Fruit fly (Drosophila melanogaster): ENCODE results near the gene Lk6.

Lk6 gene

dm6 chr3R:11778879-11779278, 14.6 kb upstream of the Lk6 start (continued):
- TF ChIP-seq bsh (GFP tag; optimal IDR thresholded peaks at IDR 0.05) = no peak
- TF ChIP-seq HLH4C (GFP tag; IDR thresholded peaks at IDR 0.05; ENCODE audit: partially characterized antibody) = no peak
- TF ChIP-seq ash1 (GFP tag; optimal IDR thresholded peaks at IDR 0.05) = no peak
- no peak for TF ChIP-seq btn (GFP tag; optimal IDR thresholded peaks at IDR 0.05)
- TF ChIP-seq CG2889 (GFP tag; IDR thresholded peaks at IDR 0.05) = no peak
- no peak for TF ChIP-seq CG32532 (GFP tag; IDR thresholded peaks at IDR 0.05)
- TF ChIP-seq CG2120 (GFP tag; optimal IDR thresholded peaks at IDR 0.05) = no peak
- TF ChIP-seq CG11398 (GFP tag; optimal IDR thresholded peaks at IDR 0.05) = no peak
- TF ChIP-seq bbx (GFP tag; IDR thresholded peaks at IDR 0.05; ENCODE audit: partially characterized antibody) = 0 out of 2 replicates have a peak, but pooled peaks have one; percentile 20
- no peak for TF ChIP-seq CG2116 (GFP tag; optimal IDR thresholded peaks at IDR 0.05)
- no peak for TF ChIP-seq CG11504 (tag; optimal IDR thresholded peaks at IDR 0.05)
- TF ChIP-seq Mrtf (GFP tag; IDR thresholded peaks at IDR 0.05) = no peak
- no peak for TF ChIP-seq CG31388 (GFP tag; optimal IDR thresholded peaks at IDR 0.05)
- TF ChIP-seq Xrp1 (GFP tag; IDR thresholded peaks at IDR 0.05) = 0 out of 2 replicates have a peak, but pooled peaks have one; percentile 4
- TF ChIP-seq CG2199 (GFP tag; IDR thresholded peaks at IDR 0.05) = 0 out of 3 replicates have a peak, but pooled peaks have one; percentile 52
- peak; percentile 67 for TF ChIP-seq CG1603 (tag; optimal IDR thresholded peaks at IDR 0.05)
- no peak for TF ChIP-seq cas (GFP tag; IDR thresholded peaks at IDR 0.05)
- peak; percentile 66 for TF ChIP-seq CG12769 (tag; optimal IDR thresholded peaks at IDR 0.05)
- no peak for TF ChIP-seq CG17912 (GFP tag; optimal IDR thresholded peaks at IDR 0.05)
- TF ChIP-seq CG31365 (tag; optimal IDR thresholded peaks at IDR 0.05) = no peak
- TF ChIP-seq ara (GFP tag; IDR thresholded peaks at IDR 0.05) = 0 out of 2 replicates have a peak, but pooled peaks have one; percentile 19
- 0 out of 2 replicates have a peak, but pooled peaks have one; percentile 5 for TF ChIP-seq CG4730 (GFP tag; IDR thresholded peaks at IDR 0.05)
- TF ChIP-seq sna (GFP tag; IDR thresholded peaks at IDR 0.05; ENCODE audit: partially characterized antibody) = 0 out of 2 replicates have a peak, but pooled peaks have one; percentile 20
- peak; percentile 25; the same call in 1 of the 2 replicates for TF ChIP-seq amos (GFP tag; IDR thresholded peaks at IDR 0.05; ENCODE audit: partially characterized antibody)
- no peak for TF ChIP-seq Camta (GFP tag; optimal IDR thresholded peaks at IDR 0.05)
- TF ChIP-seq Vsx1 (GFP tag; optimal IDR thresholded peaks at IDR 0.05) = no peak
- TF ChIP-seq tll (GFP tag; optimal IDR thresholded peaks at IDR 0.05) = no peak
- TF ChIP-seq CG10366 (GFP tag; IDR thresholded peaks at IDR 0.05) = no peak
- no peak for TF ChIP-seq CG31224 (GFP tag; IDR thresholded peaks at IDR 0.05)
- TF ChIP-seq CG6254 (GFP tag; optimal IDR thresholded peaks at IDR 0.05) = no peak
- no peak for TF ChIP-seq Lhr (GFP tag; optimal IDR thresholded peaks at IDR 0.05)
- no peak for TF ChIP-seq sqz (GFP tag; optimal IDR thresholded peaks at IDR 0.05)
- TF ChIP-seq CG6813 (GFP tag; optimal IDR thresholded peaks at IDR 0.05) = no peak
- no peak for TF ChIP-seq Rx (GFP tag; IDR thresholded peaks at IDR 0.05)
- TF ChIP-seq Opbp (GFP tag; IDR thresholded peaks at IDR 0.05; ENCODE audit: partially characterized antibody) = peak; percentile 34; the same call in 1 of the 3 replicates
- TF ChIP-seq bowl (GFP tag; IDR thresholded peaks at IDR 0.05) = no peak
- no peak for TF ChIP-seq CG31441 (GFP tag; IDR thresholded peaks at IDR 0.05)
- TF ChIP-seq CG5953 (GFP tag; IDR thresholded peaks at IDR 0.05) = 0 out of 2 replicates have a peak, but pooled peaks have one; percentile 43
- no peak for TF ChIP-seq CG1647 (GFP tag; optimal IDR thresholded peaks at IDR 0.05)
- no peak for TF ChIP-seq CG3847 (GFP tag; IDR thresholded peaks at IDR 0.05)
- no peak for TF ChIP-seq CG10267 (tag; optimal IDR thresholded peaks at IDR 0.05)
- TF ChIP-seq CG6683 (GFP tag; optimal IDR thresholded peaks at IDR 0.05) = no peak
- TF ChIP-seq CG7786 (GFP tag; optimal IDR thresholded peaks at IDR 0.05) = no peak
- peak; percentile 21; the same call in 1 of the 2 replicates for TF ChIP-seq CG14441 (GFP tag; IDR thresholded peaks at IDR 0.05)
- TF ChIP-seq ttk (GFP tag; IDR thresholded peaks at IDR 0.05) = peak; percentile 48; the same call in 1 of the 2 replicates
- no peak for TF ChIP-seq CG7745 (tag; optimal IDR thresholded peaks at IDR 0.05)
- TF ChIP-seq CG10321 (GFP tag; IDR thresholded peaks at IDR 0.05) = no peak
- TF ChIP-seq h (optimal IDR thresholded peaks at IDR 0.05) = no peak
- TF ChIP-seq Chrac-16 (GFP tag; optimal IDR thresholded peaks at IDR 0.05) = no peak
- no peak for TF ChIP-seq Spps (tag; optimal IDR thresholded peaks at IDR 0.05)
- no peak for TF ChIP-seq HmgD (GFP tag; optimal IDR thresholded peaks at IDR 0.05)
